Worm (Caenorhabditis elegans) whole organism, L4 larva: ENCODE measurements around the gene bca-1.

Source experiments
- F49E8.2 ChIP-seq: sonication (generic microtip); optimal IDR thresholded peaks from 2 replicates; lab custom pipeline; 2016; ENCODE audit warnings: missing compliant biosample characterization, mild to moderate bottlenecking, missing genetic modification characterization, borderline replicate concordance
- ZK546.5 ChIP-seq, 2 experiments: sonication (generic microtip); optimal IDR thresholded peaks; 2 replicates each; lab custom pipeline; 2017; ENCODE audit warnings: missing biosample characterization in 2 of 2, missing genetic modification characterization in 2 of 2
- attf-4 ChIP-seq: sonication (generic microtip); optimal IDR thresholded peaks from 3 replicates; lab custom pipeline; 2017; ENCODE audit warnings: missing biosample characterization, missing genetic modification characterization
- ceh-20 ChIP-seq: fragments of 200-800 bp; sonication (Bioruptor generic); IDR thresholded peaks from 2 replicates; pipeline ENCODE4 v1.3.6; 2022; ENCODE audit warnings: missing genetic modification reagents, missing genetic modification characterization, missing compliant biosample characterization
- cey-2 ChIP-seq: sonication (generic microtip); optimal IDR thresholded peaks from 3 replicates; lab custom pipeline; 2017; ENCODE audit warnings: missing genetic modification characterization, mild to moderate bottlenecking, missing compliant biosample characterization, antibody characterized with exemption, borderline replicate concordance; ENCODE audit not compliant: insufficient read depth
- egl-27 ChIP-seq: sonication (generic microtip); optimal IDR thresholded peaks from 3 replicates; lab custom pipeline; 2017; ENCODE audit warnings: missing biosample characterization, missing genetic modification reagents, missing genetic modification characterization
- pha-4 ChIP-seq, 2 experiments: fragments of 150-350 bp in 1 of 2; fragments of 200-800 bp in 1 of 2; sonication (Bioruptor generic) in 1 of 2; IDR thresholded peaks in 1 of 2; optimal IDR thresholded peaks in 1 of 2; 2 replicates each; pipeline versions ENCODE4 v1.3.6 to Lab custom; 2014 to 2022; ENCODE audit warnings: missing genetic modification characterization in 2 of 2, missing genetic modification reagents in 2 of 2, missing biosample characterization in 1 of 2, missing compliant biosample characterization in 1 of 2
- unc-39 ChIP-seq: sonication (generic microtip); optimal IDR thresholded peaks from 2 replicates; lab custom pipeline; 2017; ENCODE audit warnings: missing biosample characterization, missing genetic modification characterization
- unc-62 ChIP-seq, 3 experiments: fragments of 150-350 bp in 1 of 3; sonication (generic microtip); optimal IDR thresholded peaks in 2 of 3; peaks in 1 of 3; 1 replicate in 1 of 3; 2 replicates in 2 of 3; lab custom pipeline; 2014 to 2017; ENCODE audit warnings: missing biosample characterization in 3 of 3, missing genetic modification characterization in 3 of 3, missing genetic modification reagents in 3 of 3, missing genotype in 1 of 3

DNA sequence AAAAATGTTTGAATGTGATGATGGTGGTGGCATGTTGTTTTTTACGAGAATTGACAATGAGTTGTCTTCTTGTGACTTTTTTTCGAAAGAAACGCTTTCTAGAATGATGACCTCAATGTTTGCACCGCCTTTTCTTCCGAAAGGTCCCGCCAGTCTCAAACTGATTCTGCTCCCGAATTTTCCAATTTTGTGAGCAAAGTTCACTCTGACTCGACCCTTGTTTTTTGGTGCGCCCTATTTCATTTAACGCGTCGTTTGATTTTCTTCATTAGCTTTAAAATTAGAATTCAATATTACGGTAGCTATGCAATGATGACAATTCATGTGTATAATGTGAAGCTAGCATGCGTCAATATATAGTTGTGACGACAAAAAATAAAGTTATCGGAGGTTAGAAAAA, 26.1 kb upstream of the bca-1 start, which contains the start of gene lite-1:
- TF ChIP-seq unc-39 (tag; lab: Kevin White, UChicago): no peak
- no peak for TF ChIP-seq pha-4 (GFP tag; IDR thresholded peaks at IDR 0.05; lab: Robert Waterston, UW)
- TF ChIP-seq pha-4 (tag; optimal IDR thresholded peaks at IDR 0.05; lab: Kevin White, UChicago): no peak
- no peak for TF ChIP-seq F49E8.2 (tag; lab: Kevin White, UChicago)
- TF ChIP-seq ZK546.5 (tag; optimal IDR thresholded peaks at IDR 0.05; lab: Kevin White, UChicago): no peak
- no peak for TF ChIP-seq egl-27 (tag; lab: Kevin White, UChicago)
- TF ChIP-seq ceh-20 (GFP tag; lab: Robert Waterston, UW): no peak
- peak in 1 of 2 experiments; percentile 73 for TF ChIP-seq unc-62 (GFP tag; optimal IDR thresholded peaks at IDR 0.05 in 1 of 2; lab: Kevin White, UChicago)
- TF ChIP-seq unc-62 (tag; optimal IDR thresholded peaks at IDR 0.05; lab: Kevin White, UChicago): no peak
- TF ChIP-seq attf-4 (tag; lab: Kevin White, UChicago): no peak
- TF ChIP-seq cey-2 (tag; lab: Kevin White, UChicago): no peak
